Worm (Caenorhabditis elegans): ENCODE measurements around the gene B0491.6.

DNA sequence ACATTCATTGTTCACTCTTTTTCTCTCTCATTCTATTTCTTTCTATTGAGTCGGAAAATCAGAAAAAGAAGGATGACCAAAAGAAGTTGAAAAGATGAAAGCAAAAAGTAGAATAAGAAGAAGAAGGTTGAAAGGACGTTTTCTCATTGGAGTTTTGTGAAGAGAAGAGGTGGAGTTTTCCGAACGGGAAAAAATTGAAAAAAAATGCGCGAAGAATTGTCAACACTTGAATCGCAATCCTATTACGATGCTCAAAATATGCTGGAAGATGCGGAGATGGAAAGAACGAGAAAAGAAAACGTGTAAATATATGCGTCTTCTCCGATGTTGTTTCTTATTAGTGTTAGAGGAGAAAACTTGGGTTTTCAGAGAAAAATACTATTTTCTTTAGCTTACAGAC lies 14.8 kb downstream of the B0491.6 start:
- TF ChIP-seq rpc-1 (optimal IDR thresholded peaks at IDR 0.05) (no peak), rpc-1 (tag; optimal IDR thresholded peaks at IDR 0.05) (no peak), mes-4 (tag; optimal IDR thresholded peaks at IDR 0.05) (no peak), ztf-18 (tag; optimal IDR thresholded peaks at IDR 0.05) (no peak), pha-4 (tag; optimal IDR thresholded peaks at IDR 0.05) (no peak), hmg-1.2 (GFP tag; IDR thresholded peaks at IDR 0.05) (no peak), snpc-1.3 (tag; optimal IDR thresholded peaks at IDR 0.05; ENCODE audit: insufficient read depth) (no peak), snpc-4 (GFP tag; optimal IDR thresholded peaks at IDR 0.05) (no peak), snpc-4 (tag; optimal IDR thresholded peaks at IDR 0.05) (no peak), somi-1 (GFP tag; optimal IDR thresholded peaks at IDR 0.05) (no peak)

All from whole organism, young adult.